Fruit fly (Drosophila melanogaster): ENCODE measurements around the gene Eig71Ea.

dm6 chr3L:15638524-15638923 lies 10.9 kb downstream of the Eig71Ea start:
- no peak for TF ChIP-seq Crg-1 (GFP tag; optimal IDR thresholded peaks at IDR 0.05)
- TF ChIP-seq tj (GFP tag; optimal IDR thresholded peaks at IDR 0.05) = no peak

All from whole organism, adult.